Worm (Caenorhabditis elegans): ENCODE data around the gene T01C3.3.

- TF ChIP-seq lin-39 (tag; optimal IDR thresholded peaks at IDR 0.05): no peak
- TF ChIP-seq mxl-2 (GFP tag; conservative IDR thresholded peaks at IDR 0.05): no peak
- no peak for TF ChIP-seq Y48G9A.11 (GFP tag; IDR thresholded peaks at IDR 0.05)
These were observed 28.3 kb upstream of the T01C3.3 start, which contains the start of gene F14H8.5 for ce11 chrV:15020732-15021131.
